Worm (Caenorhabditis elegans) whole organism, L4 larva: Measurements from ENCODE around the gene ZK381.2.

Source experiments
- nhr-6 ChIP-seq: fragments of 150-350 bp; optimal IDR thresholded peaks from 2 replicates; lab custom pipeline; 2014; ENCODE audit warnings: missing biosample characterization, missing genetic modification characterization
- php-3 ChIP-seq: fragments of 200-800 bp; sonication (Bioruptor generic); IDR thresholded peaks from 2 replicates; pipeline ENCODE4 v1.3.6; 2022; ENCODE audit warnings: missing genetic modification reagents, missing genetic modification characterization, missing compliant biosample characterization
- ztf-11 ChIP-seq: fragments of 150-350 bp; optimal IDR thresholded peaks from 2 replicates; lab custom pipeline; 2014; ENCODE audit warnings: missing biosample characterization, missing genetic modification characterization

DNA sequence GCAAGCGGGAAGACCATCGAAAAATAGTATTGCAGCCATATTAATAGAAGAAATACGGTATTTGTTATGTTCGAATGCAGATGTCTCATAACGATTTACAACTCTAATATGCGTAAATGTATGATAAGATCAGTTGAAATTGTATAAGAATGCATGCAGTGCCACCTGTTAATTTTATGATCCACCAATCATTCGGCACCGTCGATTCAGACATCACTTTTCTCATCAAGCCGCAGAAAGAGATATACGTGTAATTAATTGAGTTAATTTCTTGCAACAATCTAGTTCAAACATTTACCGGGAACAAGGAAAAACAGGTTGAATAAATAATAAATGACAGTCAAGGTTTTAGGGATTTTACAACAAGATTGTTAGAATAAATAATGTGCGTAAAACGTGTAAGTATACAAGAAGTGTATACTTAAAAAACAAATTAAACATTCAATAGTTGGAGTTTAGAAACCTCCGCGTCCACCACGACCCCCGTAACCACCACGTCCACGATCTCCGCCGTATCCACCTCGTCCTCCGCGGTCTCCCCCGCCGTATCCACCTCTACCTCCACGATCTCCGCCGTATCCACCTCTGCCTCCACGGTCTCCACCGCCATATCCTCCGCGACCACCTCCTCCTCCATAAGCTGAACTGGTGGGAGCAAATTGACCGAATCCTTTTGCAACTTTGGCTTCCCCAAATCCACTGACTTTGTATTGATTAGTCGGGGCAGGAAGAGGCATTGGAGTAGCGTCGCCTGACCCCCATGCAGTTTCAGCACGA, 9.1 kb downstream of the ZK381.2 start:
- TF ChIP-seq php-3 (no peak), ztf-11 (no peak), nhr-6 (no peak)
